Fruit fly (Drosophila melanogaster): ENCODE data around the gene RnrL.
A peak's percentile ranks its signal among the peaks of the same experiment; 100 is the strongest.

Gene RnrL

dm6 chr2L:10298306-10298705, 29.4 kb downstream of the RnrL start (continued):
- TF ChIP-seq sc (optimal IDR thresholded peaks at IDR 0.05) (no peak), sc (GFP tag; optimal IDR thresholded peaks at IDR 0.05) (no peak), lola (GFP tag; optimal IDR thresholded peaks at IDR 0.05) (no peak), nerfin-1 (tag; optimal IDR thresholded peaks at IDR 0.05) (peak; percentile 31), Bteb2 (GFP tag; optimal IDR thresholded peaks at IDR 0.05) (no peak), Dek (tag; optimal IDR thresholded peaks at IDR 0.05) (no peak), NC2α (GFP tag; optimal IDR thresholded peaks at IDR 0.05) (no peak), Fer3 (tag; optimal IDR thresholded peaks at IDR 0.05) (no peak), Hand (GFP tag; optimal IDR thresholded peaks at IDR 0.05) (no peak), CG4820 (GFP tag; optimal IDR thresholded peaks at IDR 0.05) (peak; percentile 5), tgo (GFP tag; IDR thresholded peaks at IDR 0.05) (no peak), YL-1 (GFP tag; optimal IDR thresholded peaks at IDR 0.05) (peak; percentile 57), Ravus (GFP tag; IDR thresholded peaks at IDR 0.05) (no peak), Pdp1 (GFP tag; optimal IDR thresholded peaks at IDR 0.05) (peak in 1 of 2 experiments; percentile 78), tin (GFP tag; optimal IDR thresholded peaks at IDR 0.05) (no peak), CG1832 (GFP tag; optimal IDR thresholded peaks at IDR 0.05) (no peak), CG9797 (GFP tag; optimal IDR thresholded peaks at IDR 0.05) (no peak), sens (GFP tag) (no peak), GATAe (GFP tag; conservative IDR thresholded peaks at IDR 0.05) (no peak), CG18619 (GFP tag; optimal IDR thresholded peaks at IDR 0.05) (no peak), Myb (GFP tag; optimal IDR thresholded peaks at IDR 0.05) (peak; percentile 62), CG16815 (GFP tag; optimal IDR thresholded peaks at IDR 0.05) (no peak), CG12659 (GFP tag; optimal IDR thresholded peaks at IDR 0.05) (peak; percentile 74), CG34224 (GFP tag; IDR thresholded peaks at IDR 0.05; ENCODE audit: partially characterized antibody) (peak; percentile 57; the same call in 1 of the 3 replicates), Opbp (GFP tag; IDR thresholded peaks at IDR 0.05; ENCODE audit: partially characterized antibody) (peak; percentile 90; the same call in 2 of the 3 replicates), CG7839 (tag; optimal IDR thresholded peaks at IDR 0.05) (peak; percentile 24), Camta (GFP tag; optimal IDR thresholded peaks at IDR 0.05) (no peak), Sin3A (optimal IDR thresholded peaks at IDR 0.05) (no peak), Mrtf (GFP tag; IDR thresholded peaks at IDR 0.05) (no peak), Usf (GFP tag; optimal IDR thresholded peaks at IDR 0.05) (no peak), cas (GFP tag; IDR thresholded peaks at IDR 0.05) (no peak), run (tag; optimal IDR thresholded peaks at IDR 0.05) (no peak), Ets65A (GFP tag) (no peak), Trl (optimal IDR thresholded peaks at IDR 0.05) (no peak), Trl (GFP tag; optimal IDR thresholded peaks at IDR 0.05) (no peak), Awh (GFP tag; IDR thresholded peaks at IDR 0.05) (no peak), gsb-n (tag; optimal IDR thresholded peaks at IDR 0.05) (no peak), CG7963 (GFP tag; IDR thresholded peaks at IDR 0.05; ENCODE audit: partially characterized antibody) (no peak; the same call in 2 of the 3 replicates), twi (tag; optimal IDR thresholded peaks at IDR 0.05) (peak; percentile 8), caup (GFP tag; optimal IDR thresholded peaks at IDR 0.05; ENCODE audit: severe bottlenecking) (peak; percentile 10), CG32532 (GFP tag; IDR thresholded peaks at IDR 0.05) (no peak), CG10462 (GFP tag; optimal IDR thresholded peaks at IDR 0.05) (peak; percentile 29), her (GFP tag; optimal IDR thresholded peaks at IDR 0.05) (peak; percentile 16), Sox100B (GFP tag; optimal IDR thresholded peaks at IDR 0.05) (no peak), CG7928 (GFP tag; optimal IDR thresholded peaks at IDR 0.05) (no peak), Xrp1 (GFP tag; IDR thresholded peaks at IDR 0.05) (no peak), prd (optimal IDR thresholded peaks at IDR 0.05) (no peak), prd (GFP tag; IDR thresholded peaks at IDR 0.05) (no peak; the same call in 2 of the 3 replicates), CG13775 (GFP tag; optimal IDR thresholded peaks at IDR 0.05) (no peak), ap (GFP tag; IDR thresholded peaks at IDR 0.05) (no peak), stwl (tag; optimal IDR thresholded peaks at IDR 0.05) (peak; percentile 92), CG17385 (GFP tag; optimal IDR thresholded peaks at IDR 0.05) (no peak)

Data from whole organism, embryonic.